Fruit fly (Drosophila melanogaster) whole organism, embryonic: Measurements from ENCODE around the gene CG42449.

Experiments used
- C15 ChIP-seq: fragments of 200-800 bp; sonication (Bioruptor generic); IDR thresholded peaks from 3 replicates; pipeline ENCODE4 v1.3.6; 2022; ENCODE audit warnings: missing biosample characterization, missing genetic modification characterization
- CG10543 ChIP-seq: fragments of 200-800 bp; sonication (Bioruptor generic); optimal IDR thresholded peaks from 3 replicates; lab custom pipeline; 2017; ENCODE audit warnings: missing biosample characterization, mild to moderate bottlenecking, missing genetic modification characterization, moderate library complexity
- CG12236 ChIP-seq: fragments of 200-800 bp; sonication (Bioruptor generic); optimal IDR thresholded peaks from 2 replicates; lab custom pipeline; 2016; ENCODE audit warnings: missing biosample characterization, missing genetic modification characterization
- CG14014 ChIP-seq: fragments of 200-800 bp; sonication (Bioruptor generic); IDR thresholded peaks from 2 replicates; pipeline ENCODE4 v1.3.6; 2022; ENCODE audit warnings: missing biosample characterization, missing genetic modification characterization
- CG14667 ChIP-seq: fragments of 200-800 bp; sonication (Bioruptor generic); IDR thresholded peaks from 2 replicates; pipeline ENCODE4 v1.3.6; 2022; ENCODE audit warnings: missing biosample characterization, missing genetic modification characterization
- CG14860 ChIP-seq: fragments of 200-800 bp; sonication (Bioruptor generic); IDR thresholded peaks from 3 replicates; pipeline ENCODE4 v1.3.6; 2022; ENCODE audit warnings: missing biosample characterization, missing genetic modification characterization; ENCODE audit not compliant: partially characterized antibody
- CG15073 ChIP-seq: fragments of 200-800 bp; sonication (Bioruptor generic); optimal IDR thresholded peaks from 2 replicates; lab custom pipeline; 2016; ENCODE audit warnings: missing biosample characterization, missing genetic modification characterization
- CG1529 ChIP-seq: fragments of 200-800 bp; sonication (Bioruptor generic); optimal IDR thresholded peaks from 3 replicates; lab custom pipeline; 2018; ENCODE audit warnings: missing biosample characterization, missing genetic modification characterization
- CG18011 ChIP-seq: fragments of 200-800 bp; sonication (Bioruptor generic); optimal IDR thresholded peaks from 2 replicates; lab custom pipeline; 2017; ENCODE audit warnings: missing biosample characterization, missing genetic modification characterization, mild to moderate bottlenecking, moderate library complexity, missing genotype
- CG2712 ChIP-seq: fragments of 200-800 bp; optimal IDR thresholded peaks from 3 replicates; lab custom pipeline; 2019; ENCODE audit warnings: missing biosample characterization, mild to moderate bottlenecking, missing genetic modification characterization, moderate library complexity
- CG34376 ChIP-seq: fragments of 200-800 bp; sonication (Bioruptor generic); optimal IDR thresholded peaks from 2 replicates; lab custom pipeline; 2018; ENCODE audit warnings: missing biosample characterization, mild to moderate bottlenecking, missing genetic modification characterization
- CG4282 ChIP-seq: fragments of 200-800 bp; sonication (Bioruptor generic); optimal IDR thresholded peaks from 2 replicates; lab custom pipeline; 2016; ENCODE audit warnings: missing biosample characterization, missing genetic modification characterization
- CG4328 ChIP-seq: fragments of 200-800 bp; sonication (Bioruptor generic); optimal IDR thresholded peaks from 3 replicates; lab custom pipeline; 2017; ENCODE audit warnings: missing biosample characterization, missing genetic modification reagents, missing genetic modification characterization
- CG4404 ChIP-seq: fragments of 200-800 bp; sonication (Bioruptor generic); IDR thresholded peaks from 2 replicates; pipeline ENCODE4 v1.3.6; 2022; ENCODE audit warnings: missing biosample characterization, missing genetic modification characterization
- CG4424 ChIP-seq: fragments of 200-800 bp; sonication (Bioruptor generic); optimal IDR thresholded peaks from 3 replicates; lab custom pipeline; 2016; ENCODE audit warnings: missing biosample characterization, missing genetic modification characterization
- CG5953 ChIP-seq: fragments of 200-800 bp; sonication (Bioruptor generic); IDR thresholded peaks from 2 replicates; pipeline ENCODE4 v1.3.6; 2022; ENCODE audit warnings: missing biosample characterization, missing genetic modification characterization
- CG6765 ChIP-seq: fragments of 200-800 bp; sonication (Bioruptor generic); optimal IDR thresholded peaks from 3 replicates; lab custom pipeline; 2017; ENCODE audit warnings: missing biosample characterization, mild to moderate bottlenecking, missing genetic modification characterization
- CG7271 ChIP-seq: fragments of 200-800 bp; sonication (Bioruptor generic); optimal IDR thresholded peaks from 2 replicates; lab custom pipeline; 2018; ENCODE audit warnings: missing biosample characterization, mild to moderate bottlenecking, missing genetic modification characterization, moderate library complexity
- CG7745 ChIP-seq: fragments of 200-800 bp; sonication (Bioruptor generic); optimal IDR thresholded peaks from 2 replicates; lab custom pipeline; 2018; ENCODE audit warnings: missing biosample characterization, mild to moderate bottlenecking, missing genetic modification characterization, moderate library complexity
- CG7987 ChIP-seq: fragments of 200-800 bp; sonication (Bioruptor generic); optimal IDR thresholded peaks from 2 replicates; lab custom pipeline; 2018; ENCODE audit warnings: missing biosample characterization, mild to moderate bottlenecking, missing genetic modification characterization, moderate library complexity
- CG8388 ChIP-seq: fragments of 200-800 bp; sonication (Bioruptor generic); optimal IDR thresholded peaks from 2 replicates; lab custom pipeline; 2019; ENCODE audit warnings: missing biosample characterization, mild to moderate bottlenecking, missing genetic modification characterization, moderate library complexity
- CG8478 ChIP-seq: fragments of >200 bp; optimal IDR thresholded peaks from 2 replicates; lab custom pipeline; 2018
- CG9797 ChIP-seq: fragments of 200-800 bp; sonication (Bioruptor generic); optimal IDR thresholded peaks from 3 replicates; lab custom pipeline; 2018; ENCODE audit warnings: missing biosample characterization, mild to moderate bottlenecking, missing genetic modification characterization
- CoRest ChIP-seq: fragments of 200-800 bp; sonication (Bioruptor generic); optimal IDR thresholded peaks from 3 replicates; lab custom pipeline; 2018; ENCODE audit warnings: missing biosample characterization, mild to moderate bottlenecking, missing genetic modification characterization, moderate library complexity
- D19B ChIP-seq: fragments of 200-800 bp; sonication (Bioruptor generic); optimal IDR thresholded peaks from 2 replicates; lab custom pipeline; 2017; ENCODE audit warnings: missing biosample characterization, mild to moderate bottlenecking, missing genetic modification characterization
- Dip3 ChIP-seq: fragments of 200-800 bp; sonication (Bioruptor generic); optimal IDR thresholded peaks from 3 replicates; lab custom pipeline; 2016; ENCODE audit warnings: missing biosample characterization, missing genetic modification characterization
- Drgx ChIP-seq: fragments of 200-800 bp; sonication (Bioruptor generic); IDR thresholded peaks from 2 replicates; pipeline ENCODE4 v1.3.6; 2022; ENCODE audit warnings: missing biosample characterization, missing genetic modification characterization
- E2f2 ChIP-seq: fragments of 200-800 bp; sonication (Bioruptor generic); IDR thresholded peaks from 2 replicates; pipeline ENCODE4 v1.3.6; 2022; ENCODE audit warnings: missing biosample characterization, missing genetic modification characterization
- Gsc ChIP-seq: fragments of 200-800 bp; sonication (Bioruptor generic); IDR thresholded peaks from 2 replicates; pipeline ENCODE4 v1.3.6; 2022; ENCODE audit warnings: missing biosample characterization, missing genetic modification characterization
- Hr39 ChIP-seq: fragments of >200 bp; optimal IDR thresholded peaks from 2 replicates; lab custom pipeline; 2017
- ara ChIP-seq: fragments of 200-800 bp; sonication (Bioruptor generic); IDR thresholded peaks from 2 replicates; pipeline ENCODE4 v1.3.6; 2022; ENCODE audit warnings: missing biosample characterization, missing genetic modification characterization
- chif ChIP-seq, 2 experiments: fragments of 200-800 bp; sonication (Bioruptor generic); optimal IDR thresholded peaks; 3 replicates each; lab custom pipeline; 2016; ENCODE audit warnings: missing biosample characterization in 2 of 2, missing genetic modification characterization in 2 of 2
- disco-r ChIP-seq: fragments of 200-800 bp; sonication (Bioruptor generic); optimal IDR thresholded peaks from 2 replicates; lab custom pipeline; 2016; ENCODE audit warnings: missing biosample characterization, missing genetic modification characterization
- esg ChIP-seq: fragments of 200-800 bp; sonication (Bioruptor generic); conservative IDR thresholded peaks from 2 replicates; pipeline ENCODE4 v1.3.6; 2022; ENCODE audit warnings: missing biosample characterization, missing genetic modification characterization
- eve ChIP-seq, 2 experiments: fragments of >200 bp; optimal IDR thresholded peaks; 2 replicates each; lab custom pipeline; 2017; ENCODE audit warnings: missing biosample characterization in 2 of 2, missing genetic modification characterization in 2 of 2
- exex ChIP-seq: fragments of 200-800 bp; sonication (Bioruptor generic); optimal IDR thresholded peaks from 4 replicates; lab custom pipeline; 2018; ENCODE audit warnings: missing biosample characterization, mild to moderate bottlenecking, missing genetic modification characterization, moderate library complexity
- gce ChIP-seq: fragments of 200-800 bp; sonication (Bioruptor generic); IDR thresholded peaks from 3 replicates; pipeline ENCODE4 v1.3.6; 2022; ENCODE audit warnings: missing biosample characterization, missing genetic modification characterization
- ham ChIP-seq: fragments of 200-800 bp; sonication (Bioruptor generic); IDR thresholded peaks from 2 replicates; pipeline ENCODE4 v1.3.6; 2022; ENCODE audit warnings: missing biosample characterization, missing genetic modification characterization
- her ChIP-seq: fragments of 200-800 bp; sonication (Bioruptor generic); optimal IDR thresholded peaks from 2 replicates; lab custom pipeline; 2016; ENCODE audit warnings: missing biosample characterization, missing genetic modification characterization
- klu ChIP-seq: fragments of 200-800 bp; sonication (Bioruptor generic); IDR thresholded peaks from 2 replicates; pipeline ENCODE4 v1.3.6; 2022; ENCODE audit warnings: missing biosample characterization, missing genetic modification characterization
- nmo ChIP-seq: fragments of 200-800 bp; sonication (Bioruptor generic); optimal IDR thresholded peaks from 2 replicates; lab custom pipeline; 2018; ENCODE audit warnings: missing biosample characterization, mild to moderate bottlenecking, missing genetic modification characterization, moderate library complexity
- onecut ChIP-seq: fragments of 200-800 bp; sonication (Bioruptor generic); IDR thresholded peaks from 2 replicates; pipeline ENCODE4 v1.3.6; 2022; ENCODE audit warnings: missing biosample characterization, missing genetic modification characterization
- pita ChIP-seq: fragments of 200-800 bp; sonication (Bioruptor generic); optimal IDR thresholded peaks from 2 replicates; lab custom pipeline; 2017; ENCODE audit warnings: missing biosample characterization, mild to moderate bottlenecking, missing genetic modification characterization
- prd ChIP-seq, 3 experiments: fragments of >200 bp in 2 of 3; fragments of 200-800 bp in 1 of 3; sonication (Bioruptor generic) in 1 of 3; optimal IDR thresholded peaks in 2 of 3; IDR thresholded peaks in 1 of 3; 2 replicates in 2 of 3; 3 replicates in 1 of 3; pipeline versions ENCODE4 v1.3.6 to Lab custom; 2017 to 2022; ENCODE audit warnings: missing biosample characterization in 1 of 3, missing genetic modification characterization in 1 of 3
- psq ChIP-seq: fragments of 200-800 bp; sonication (Bioruptor generic); optimal IDR thresholded peaks from 2 replicates; lab custom pipeline; 2017; ENCODE audit warnings: missing biosample characterization, missing genetic modification characterization
- repo ChIP-seq: fragments of 200-800 bp; sonication (Bioruptor generic); optimal IDR thresholded peaks from 2 replicates; lab custom pipeline; 2016; ENCODE audit warnings: missing biosample characterization, missing genetic modification characterization
- sd ChIP-seq: fragments of 200-800 bp; sonication (Bioruptor generic); optimal IDR thresholded peaks from 3 replicates; lab custom pipeline; 2018; ENCODE audit warnings: missing biosample characterization, mild to moderate bottlenecking, missing genetic modification characterization, moderate library complexity
- slp2 ChIP-seq: fragments of 200-800 bp; sonication (Bioruptor generic); optimal IDR thresholded peaks from 2 replicates; lab custom pipeline; 2016; ENCODE audit warnings: missing biosample characterization, missing genetic modification characterization
- sr ChIP-seq: fragments of 200-800 bp; sonication (Bioruptor generic); IDR thresholded peaks from 3 replicates; pipeline ENCODE4 v1.3.6; 2022; ENCODE audit warnings: missing biosample characterization, missing genetic modification characterization
- tgo ChIP-seq: fragments of 200-800 bp; sonication (Bioruptor generic); IDR thresholded peaks from 3 replicates; pipeline ENCODE4 v1.3.6; 2022; ENCODE audit warnings: missing biosample characterization, missing genetic modification characterization
- zf30C ChIP-seq: fragments of 200-800 bp; sonication (Bioruptor generic); optimal IDR thresholded peaks from 3 replicates; lab custom pipeline; 2018; ENCODE audit warnings: missing biosample characterization, mild to moderate bottlenecking, missing genetic modification characterization

The CG42449 gene

dm6 chrX:5689417-5690215, 6.6 kb downstream of the CG42449 start, which contains the start of the genes PGAP1 and cv (continued):
- TF ChIP-seq sd (tag; lab: Kevin White, UChicago) (peak; percentile 26), Hr39 (lab: Kevin White, UChicago) (no peak), CG14014 (GFP tag; lab: Robert Waterston, UW) (no peak), repo (GFP tag; lab: Kevin White, UChicago) (no peak), psq (GFP tag; lab: Kevin White, UChicago) (no peak), ham (GFP tag; lab: Robert Waterston, UW) (no peak), nmo (peak; percentile 45), CG12236 (GFP tag; lab: Kevin White, UChicago) (no peak), CG15073 (no peak), CG7745 (tag; lab: Kevin White, UChicago) (no peak), D19B (no peak), Dip3 (GFP tag; lab: Kevin White, UChicago) (peak; percentile 17), prd (optimal IDR thresholded peaks at IDR 0.05; lab: Kevin White, UChicago) (no peak), prd (GFP tag; IDR thresholded peaks at IDR 0.05; lab: Robert Waterston, UW) (no peak), exex (tag; lab: Kevin White, UChicago) (no peak), sr (no peak), her (GFP tag; lab: Kevin White, UChicago) (no peak), slp2 (no peak), CG8388 (no peak), CG2712 (tag; lab: Kevin White, UChicago) (peak; percentile 47), zf30C (GFP tag; lab: Kevin White, UChicago) (no peak), E2f2 (0 out of 2 replicates have a peak, but pooled peaks have one; percentile 9), CG14667 (GFP tag; lab: Robert Waterston, UW) (no peak), CG14860 (peak; percentile 70; the same call in 2 of the 3 replicates), onecut (GFP tag; lab: Robert Waterston, UW) (no peak), esg (GFP tag; lab: Robert Waterston, UW) (no peak), CG7271 (no peak), ara (GFP tag; lab: Robert Waterston, UW) (no peak), CoRest (tag; lab: Kevin White, UChicago) (peak; percentile 51), Gsc (no peak), CG4404 (GFP tag; lab: Robert Waterston, UW) (no peak), CG18011 (GFP tag; lab: Kevin White, UChicago) (no peak), CG1529 (GFP tag; lab: Kevin White, UChicago) (no peak), CG7987 (GFP tag; lab: Kevin White, UChicago) (no peak), CG9797 (GFP tag; lab: Kevin White, UChicago) (no peak), gce (no peak), klu (no peak), CG4282 (GFP tag; lab: Kevin White, UChicago) (no peak), tgo (GFP tag; lab: Robert Waterston, UW) (no peak), CG10543 (no peak), CG6765 (no peak), pita (no peak), CG4424 (no peak), CG34376 (GFP tag; lab: Kevin White, UChicago) (no peak), CG4328 (no peak), C15 (GFP tag; lab: Robert Waterston, UW) (no peak), CG5953 (GFP tag; lab: Robert Waterston, UW) (no peak), disco-r (GFP tag; lab: Kevin White, UChicago) (no peak), chif (GFP tag; optimal IDR thresholded peaks at IDR 0.05; lab: Kevin White, UChicago) (peak in 1 of 2 experiments; percentile 29), CG8478 (lab: Kevin White, UChicago) (peak; percentile 76), eve (GFP tag; optimal IDR thresholded peaks at IDR 0.05; lab: Kevin White, UChicago) (no peak), Drgx (GFP tag; lab: Robert Waterston, UW) (no peak)
